Worm (Caenorhabditis elegans): ENCODE data around the gene F25B3.4.
A peak's percentile ranks its signal among the peaks of the same experiment; 100 is the strongest.

The F25B3.4 gene

DNA sequence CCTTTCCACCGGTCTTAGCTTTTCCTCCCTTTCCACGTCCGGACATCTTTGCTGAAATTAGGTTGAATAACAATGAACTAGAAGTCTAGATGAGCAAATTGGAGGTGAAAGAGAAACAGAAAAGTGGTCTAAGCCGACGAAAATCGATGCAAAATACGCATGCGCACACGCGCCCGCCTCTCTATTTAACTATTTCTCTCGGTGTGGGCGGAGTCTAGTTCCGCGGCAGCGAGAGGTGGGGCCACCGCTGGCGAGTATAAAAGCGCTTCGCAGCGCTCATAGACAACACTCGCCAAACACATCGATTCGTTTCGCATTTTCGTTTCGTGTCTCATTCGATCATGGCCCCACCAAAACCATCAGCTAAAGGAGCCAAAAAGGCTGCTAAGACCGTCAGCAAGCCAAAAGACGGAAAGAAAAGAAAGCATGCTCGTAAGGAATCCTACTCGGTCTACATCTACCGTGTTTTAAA, 23.3 kb downstream of the F25B3.4 start, which contains the start of the genes his-35 and his-41 (continued):
- no peak for TF ChIP-seq lin-39 (tag; optimal IDR thresholded peaks at IDR 0.05)
- TF ChIP-seq ceh-8 (GFP tag; optimal IDR thresholded peaks at IDR 0.05), result no peak
- TF ChIP-seq mab-9 (GFP tag; IDR thresholded peaks at IDR 0.05), result peak; percentile 45; the same call in 1 of the 2 replicates
- TF ChIP-seq nhr-71 (tag; optimal IDR thresholded peaks at IDR 0.05), result peak; percentile 83
- peak; percentile 77 for TF ChIP-seq nhr-20 (tag; optimal IDR thresholded peaks at IDR 0.05)
- no peak for TF ChIP-seq Y116A8C.19 (tag; optimal IDR thresholded peaks at IDR 0.05; ENCODE audit: borderline replicate concordance)
- TF ChIP-seq nhr-12 (tag; optimal IDR thresholded peaks at IDR 0.05), result no peak
- peak; percentile 33 to 47 for TF ChIP-seq lsy-2 (tag; optimal IDR thresholded peaks at IDR 0.05)
- no peak for TF ChIP-seq ets-5 (GFP tag; IDR thresholded peaks at IDR 0.05)
- no peak for TF ChIP-seq nhr-76 (tag; optimal IDR thresholded peaks at IDR 0.05)
- TF ChIP-seq elt-2 (tag; optimal IDR thresholded peaks at IDR 0.05), result no peak
- TF ChIP-seq C34B4.2 (tag; optimal IDR thresholded peaks at IDR 0.05), result no peak
- peak; percentile 77 for TF ChIP-seq skn-1 (tag; optimal IDR thresholded peaks at IDR 0.05)
- no peak for TF ChIP-seq pqm-1 (tag; optimal IDR thresholded peaks at IDR 0.05)
- TF ChIP-seq pag-3 (tag; optimal IDR thresholded peaks at IDR 0.05; ENCODE audit: borderline replicate concordance, insufficient read depth), result no peak
- TF ChIP-seq irx-1 (tag; optimal IDR thresholded peaks at IDR 0.05), result peak; percentile 55
- no peak for TF ChIP-seq lir-3 (tag; optimal IDR thresholded peaks at IDR 0.05; ENCODE audit: poor library complexity)
- TF ChIP-seq dsc-1 (tag; optimal IDR thresholded peaks at IDR 0.05), result peak; percentile 83
- peak; percentile 67 for TF ChIP-seq nhr-19 (GFP tag; conservative IDR thresholded peaks at IDR 0.05)
- TF ChIP-seq nhr-84 (tag; optimal IDR thresholded peaks at IDR 0.05), result no peak
- no peak for TF ChIP-seq vab-15 (tag; optimal IDR thresholded peaks at IDR 0.05)
- TF ChIP-seq ama-1 (optimal IDR thresholded peaks at IDR 0.05), result peak; percentile 60
- peak; percentile 75 for TF ChIP-seq lin-14 (GFP tag; optimal IDR thresholded peaks at IDR 0.05)
- TF ChIP-seq lin-35 (GFP tag; optimal IDR thresholded peaks at IDR 0.05), result peak; percentile 22 to 57
- TF ChIP-seq hlh-17 (GFP tag; optimal IDR thresholded peaks at IDR 0.05; ENCODE audit: borderline replicate concordance), result no peak
- TF ChIP-seq rnt-1 (tag; optimal IDR thresholded peaks at IDR 0.05), result peak; percentile 42
- no peak for TF ChIP-seq alr-1 (tag; optimal IDR thresholded peaks at IDR 0.05; ENCODE audit: borderline replicate concordance)
- no peak for TF ChIP-seq unc-98 (GFP tag; IDR thresholded peaks at IDR 0.05)
- no peak for TF ChIP-seq ceh-90 (tag; optimal IDR thresholded peaks at IDR 0.05)
- no peak for TF ChIP-seq unc-30 (tag; optimal IDR thresholded peaks at IDR 0.05)
- no peak for TF ChIP-seq nhr-11 (tag; optimal IDR thresholded peaks at IDR 0.05)
- peak; percentile 41 to 57 (median 54) for TF ChIP-seq ceh-82 (tag; optimal IDR thresholded peaks at IDR 0.05)
- peak; percentile 69 for TF ChIP-seq fkh-8 (tag; optimal IDR thresholded peaks at IDR 0.05)
- TF ChIP-seq nhr-77 (tag; optimal IDR thresholded peaks at IDR 0.05), result peak; percentile 23
- peak; percentile 8 for TF ChIP-seq fkh-10 (GFP tag; optimal IDR thresholded peaks at IDR 0.05)
- TF ChIP-seq mdl-1 (tag; optimal IDR thresholded peaks at IDR 0.05), result peak in 1 of 2 experiments; percentile 39
- TF ChIP-seq ceh-63 (GFP tag; optimal IDR thresholded peaks at IDR 0.05), result no peak
- TF ChIP-seq isw-1 (GFP tag; IDR thresholded peaks at IDR 0.05), result peak; percentile 31; the same call in 1 of the 2 replicates
- TF ChIP-seq unc-62 (GFP tag; optimal IDR thresholded peaks at IDR 0.05), result no peak
- peak; percentile 59 for TF ChIP-seq unc-86 (tag; optimal IDR thresholded peaks at IDR 0.05)
- TF ChIP-seq egl-13 (tag; optimal IDR thresholded peaks at IDR 0.05), result peak; percentile 72
- TF ChIP-seq ces-1 (GFP tag; optimal IDR thresholded peaks at IDR 0.05), result no peak
- peak; percentile 16 for TF ChIP-seq sup-37 (GFP tag; optimal IDR thresholded peaks at IDR 0.05)
- no peak for TF ChIP-seq fkh-4 (tag; optimal IDR thresholded peaks at IDR 0.05; ENCODE audit: borderline replicate concordance)
- no peak for TF ChIP-seq aha-1 (tag; optimal IDR thresholded peaks at IDR 0.05)
- no peak for TF ChIP-seq efl-3 (GFP tag; optimal IDR thresholded peaks at IDR 0.05)
- TF ChIP-seq xbp-1 (tag; optimal IDR thresholded peaks at IDR 0.05), result peak; percentile 74
- peak; percentile 74 for TF ChIP-seq swsn-7 (tag; optimal IDR thresholded peaks at IDR 0.05)
- no peak for TF ChIP-seq nhr-85 (tag)
- TF ChIP-seq hpl-2 (GFP tag; optimal IDR thresholded peaks at IDR 0.05), result no peak
- TF ChIP-seq lin-13 (GFP tag; optimal IDR thresholded peaks at IDR 0.05), result no peak
- peak; percentile 72 for TF ChIP-seq jun-1 (tag; optimal IDR thresholded peaks at IDR 0.05)
